Worm (Caenorhabditis elegans) whole organism, young adult: ENCODE data around the gene F21G4.1.

Experiments
- C17E4.6 ChIP-seq: fragments of 200-800 bp; sonication (Bioruptor generic); IDR thresholded peaks from 2 replicates; pipeline ENCODE4 v1.3.6; 2022; ENCODE audit warnings: missing genetic modification reagents, missing genetic modification characterization, missing compliant biosample characterization
- F33H1.4 ChIP-seq: fragments of 200-800 bp; sonication (Bioruptor generic); IDR thresholded peaks from 2 replicates; pipeline ENCODE4 v1.3.6; 2022; ENCODE audit warnings: missing genetic modification reagents, missing genetic modification characterization, missing compliant biosample characterization
- F57C9.4 ChIP-seq: sonication (generic microtip); optimal IDR thresholded peaks from 2 replicates; lab custom pipeline; 2017; ENCODE audit warnings: mild to moderate bottlenecking, missing genetic modification characterization, missing compliant biosample characterization
- ccch-3 ChIP-seq: fragments of 200-800 bp; sonication (Bioruptor generic); optimal IDR thresholded peaks from 2 replicates; lab custom pipeline; 2018; ENCODE audit warnings: mild to moderate bottlenecking, missing genetic modification characterization, missing compliant biosample characterization
- hlh-26 ChIP-seq: fragments of 200-800 bp; sonication (Bioruptor generic); conservative IDR thresholded peaks from 2 replicates; pipeline ENCODE4 v1.3.6; 2022; ENCODE audit warnings: missing genetic modification reagents, missing genetic modification characterization, missing compliant biosample characterization
- rec-8 ChIP-seq, 2 experiments: sonication (generic microtip); optimal IDR thresholded peaks; 2 replicates each; lab custom pipeline; 2016; ENCODE audit warnings: mild to moderate bottlenecking in 2 of 2, missing genetic modification characterization in 2 of 2, missing genetic modification reagents in 2 of 2, missing genotype in 2 of 2, missing biosample characterization in 1 of 2, missing compliant biosample characterization in 1 of 2, moderate library complexity in 1 of 2
- snpc-4 ChIP-seq, 5 experiments: fragments of 150-350 bp in 1 of 5; sonication (generic microtip) in 4 of 5; optimal IDR thresholded peaks; 2 replicates each; lab custom pipeline; 2014 to 2018; ENCODE audit warnings: missing genetic modification characterization in 5 of 5, missing biosample characterization in 3 of 5, antibody characterized with exemption in 2 of 5, mild to moderate bottlenecking in 2 of 5, missing compliant biosample characterization in 2 of 5, missing genotype in 2 of 5, moderate library complexity in 2 of 5, missing genetic modification reagents in 1 of 5
- somi-1 ChIP-seq: fragments of 200-800 bp; sonication (Bioruptor generic); optimal IDR thresholded peaks from 2 replicates; lab custom pipeline; 2018; ENCODE audit warnings: mild to moderate bottlenecking, missing genetic modification characterization, missing compliant biosample characterization

ce11 chrX:9868820-9869219 lies 23.3 kb downstream of the F21G4.1 start, which contains the start of gene R07B1.7:
- TF ChIP-seq somi-1 (GFP tag; lab: Kevin White, UChicago) (no peak), F33H1.4 (GFP tag; lab: Robert Waterston, UW) (no peak), rec-8 (tag; optimal IDR thresholded peaks at IDR 0.05; lab: Kevin White, UChicago) (no peak), ccch-3 (GFP tag; lab: Kevin White, UChicago) (no peak), F57C9.4 (tag; lab: Kevin White, UChicago) (no peak), hlh-26 (no peak), snpc-4 (GFP tag; optimal IDR thresholded peaks at IDR 0.05; lab: Kevin White, UChicago) (no peak), snpc-4 (tag; optimal IDR thresholded peaks at IDR 0.05; lab: Kevin White, UChicago) (no peak), C17E4.6 (GFP tag; lab: Robert Waterston, UW) (no peak)
